Worm (Caenorhabditis elegans) whole organism, L1 larva: ENCODE data around the gene unc-1.

Experiments used
- C16A3.4 ChIP-seq: fragments of 150-350 bp; optimal IDR thresholded peaks from 2 replicates; lab custom pipeline; 2014; ENCODE audit warnings: missing biosample characterization, missing genetic modification characterization
- aha-1 ChIP-seq: fragments of 150-350 bp; optimal IDR thresholded peaks from 2 replicates; lab custom pipeline; 2014; ENCODE audit warnings: missing biosample characterization, missing genetic modification characterization
- aly-2 ChIP-seq: fragments of 150-350 bp; optimal IDR thresholded peaks from 2 replicates; lab custom pipeline; 2014; ENCODE audit warnings: missing biosample characterization, missing genetic modification characterization
- ama-1 ChIP-seq: fragments of 150-350 bp; optimal IDR thresholded peaks from 2 replicates; lab custom pipeline; 2014
- blmp-1 ChIP-seq: fragments of 150-350 bp; optimal IDR thresholded peaks from 2 replicates; lab custom pipeline; 2014; ENCODE audit warnings: missing biosample characterization, missing genetic modification characterization
- ces-1 ChIP-seq: fragments of 150-350 bp; optimal IDR thresholded peaks from 2 replicates; lab custom pipeline; 2014; ENCODE audit warnings: missing biosample characterization, missing genetic modification reagents, missing genetic modification characterization
- dsc-1 ChIP-seq: sonication (generic microtip); optimal IDR thresholded peaks from 2 replicates; lab custom pipeline; 2016; ENCODE audit warnings: mild to moderate bottlenecking, missing genetic modification characterization, missing compliant biosample characterization
- efl-1 ChIP-seq, 4 experiments: fragments of 150-350 bp; optimal IDR thresholded peaks in 3 of 4; peaks in 1 of 4; 1 replicate in 1 of 4; 2 replicates in 3 of 4; lab custom pipeline; 2014; ENCODE audit warnings: missing biosample characterization in 2 of 4, missing genetic modification characterization in 2 of 4, missing genetic modification reagents in 2 of 4
- egl-13 ChIP-seq: sonication (generic microtip); optimal IDR thresholded peaks from 2 replicates; lab custom pipeline; 2016; ENCODE audit warnings: missing genotype, missing genetic modification reagents, missing genetic modification characterization, missing compliant biosample characterization
- egl-27 ChIP-seq, 2 experiments: fragments of 150-350 bp in 1 of 2; sonication (generic microtip); optimal IDR thresholded peaks; 3 replicates each; lab custom pipeline; 2017 to 2018; ENCODE audit warnings: missing biosample characterization in 2 of 2, missing genetic modification characterization in 2 of 2, missing genetic modification reagents in 2 of 2
- elt-3 ChIP-seq, 6 experiments: fragments of 150-350 bp in 1 of 6; sonication (generic microtip); optimal IDR thresholded peaks; 2 replicates each; lab custom pipeline; 2017 to 2018; ENCODE audit warnings: missing biosample characterization in 6 of 6, missing genetic modification characterization in 6 of 6, inconsistent platforms in 1 of 6
- ets-5 ChIP-seq: fragments of 200-800 bp; sonication (Bioruptor generic); IDR thresholded peaks from 2 replicates; pipeline ENCODE4 v1.3.6; 2022; ENCODE audit warnings: missing genetic modification characterization, missing compliant biosample characterization
- fkh-10 ChIP-seq: sonication (generic microtip); optimal IDR thresholded peaks from 2 replicates; lab custom pipeline; 2017; ENCODE audit warnings: missing biosample characterization, missing genetic modification reagents, missing genetic modification characterization
- fkh-4 ChIP-seq: sonication (generic microtip); optimal IDR thresholded peaks from 2 replicates; lab custom pipeline; 2016; ENCODE audit warnings: missing compliant biosample characterization, missing genetic modification characterization, borderline replicate concordance
- fos-1 ChIP-seq: fragments of 150-350 bp; optimal IDR thresholded peaks from 2 replicates; lab custom pipeline; 2014; ENCODE audit warnings: missing biosample characterization, missing genetic modification characterization
- grh-1 ChIP-seq: fragments of 200-800 bp; sonication (Bioruptor generic); IDR thresholded peaks from 2 replicates; pipeline ENCODE4 v1.3.6; 2022; ENCODE audit warnings: missing genetic modification reagents, missing genetic modification characterization, missing compliant biosample characterization
- hlh-17 ChIP-seq: fragments of 200-800 bp; sonication (Bioruptor generic); optimal IDR thresholded peaks from 2 replicates; lab custom pipeline; 2018; ENCODE audit warnings: missing genetic modification characterization, mild to moderate bottlenecking, missing compliant biosample characterization, moderate library complexity, borderline replicate concordance
- isw-1 ChIP-seq: fragments of 200-800 bp; sonication (Bioruptor generic); IDR thresholded peaks from 2 replicates; pipeline ENCODE4 v1.3.6; 2022; ENCODE audit warnings: missing genetic modification characterization, missing compliant biosample characterization
- lin-14 ChIP-seq: fragments of 200-800 bp; sonication (Bioruptor generic); optimal IDR thresholded peaks from 2 replicates; lab custom pipeline; 2018; ENCODE audit warnings: mild to moderate bottlenecking, missing genetic modification characterization, moderate library complexity, missing compliant biosample characterization
- lin-39 ChIP-seq: fragments of 150-350 bp; optimal IDR thresholded peaks from 2 replicates; lab custom pipeline; 2014; ENCODE audit warnings: missing biosample characterization, missing genetic modification reagents, missing genetic modification characterization
- lir-3 ChIP-seq: sonication (generic microtip); optimal IDR thresholded peaks from 2 replicates; lab custom pipeline; 2016; ENCODE audit warnings: mild to moderate bottlenecking, missing genetic modification characterization, moderate library complexity, missing compliant biosample characterization; ENCODE audit not compliant: poor library complexity
- lsy-2 ChIP-seq, 2 experiments: fragments of 150-350 bp; optimal IDR thresholded peaks; 2 replicates each; lab custom pipeline; 2014; ENCODE audit warnings: missing biosample characterization in 2 of 2, missing genetic modification characterization in 2 of 2
- mab-9 ChIP-seq: fragments of 200-800 bp; sonication (Bioruptor generic); IDR thresholded peaks from 2 replicates; pipeline ENCODE4 v1.3.6; 2022; ENCODE audit warnings: missing genetic modification reagents, missing genetic modification characterization, missing compliant biosample characterization
- mdl-1 ChIP-seq, 2 experiments: fragments of 150-350 bp; optimal IDR thresholded peaks; 2 replicates each; lab custom pipeline; 2014 to 2017; ENCODE audit warnings: missing biosample characterization in 2 of 2, missing genetic modification characterization in 2 of 2, inconsistent platforms in 1 of 2
- mef-2 ChIP-seq: fragments of 150-350 bp; optimal IDR thresholded peaks from 2 replicates; lab custom pipeline; 2014; ENCODE audit warnings: missing biosample characterization, missing genetic modification characterization
- nhr-11 ChIP-seq: fragments of 150-350 bp; optimal IDR thresholded peaks from 2 replicates; lab custom pipeline; 2014; ENCODE audit warnings: missing biosample characterization, missing genetic modification characterization
- nhr-19 ChIP-seq: fragments of 200-800 bp; sonication (Bioruptor generic); conservative IDR thresholded peaks from 2 replicates; pipeline ENCODE4 v1.3.6; 2022; ENCODE audit warnings: missing genetic modification characterization, missing compliant biosample characterization
- nhr-20 ChIP-seq: sonication (generic microtip); optimal IDR thresholded peaks from 2 replicates; lab custom pipeline; 2016; ENCODE audit warnings: mild to moderate bottlenecking, missing genetic modification characterization, missing compliant biosample characterization
- nhr-237 ChIP-seq: fragments of 150-350 bp; optimal IDR thresholded peaks from 2 replicates; lab custom pipeline; 2014; ENCODE audit warnings: missing biosample characterization, missing genetic modification characterization
- nhr-28 ChIP-seq: fragments of 150-350 bp; optimal IDR thresholded peaks from 2 replicates; lab custom pipeline; 2014; ENCODE audit warnings: missing biosample characterization, missing genetic modification characterization
- nhr-71 ChIP-seq: sonication (generic microtip); optimal IDR thresholded peaks from 2 replicates; lab custom pipeline; 2016; ENCODE audit warnings: mild to moderate bottlenecking, missing genetic modification characterization, moderate library complexity, missing compliant biosample characterization
- pag-3 ChIP-seq: sonication (generic microtip); optimal IDR thresholded peaks from 2 replicates; lab custom pipeline; 2017; ENCODE audit warnings: missing genetic modification characterization, mild to moderate bottlenecking, missing compliant biosample characterization, antibody characterized with exemption, borderline replicate concordance; ENCODE audit not compliant: insufficient read depth
- pqm-1 ChIP-seq: sonication (generic microtip); optimal IDR thresholded peaks from 3 replicates; lab custom pipeline; 2017; ENCODE audit warnings: missing biosample characterization, missing genetic modification characterization
- rnt-1 ChIP-seq: sonication (generic microtip); optimal IDR thresholded peaks from 2 replicates; lab custom pipeline; 2016; ENCODE audit warnings: mild to moderate bottlenecking, missing genetic modification characterization, moderate library complexity, missing compliant biosample characterization
- snu-23 ChIP-seq: sonication (generic microtip); optimal IDR thresholded peaks from 2 replicates; lab custom pipeline; 2016; ENCODE audit warnings: missing genetic modification characterization, missing compliant biosample characterization
- sox-4 ChIP-seq: sonication (generic microtip); optimal IDR thresholded peaks from 2 replicates; lab custom pipeline; 2016; ENCODE audit warnings: missing genetic modification characterization, missing compliant biosample characterization
- sptf-1 ChIP-seq: fragments of 150-350 bp; optimal IDR thresholded peaks from 2 replicates; lab custom pipeline; 2014; ENCODE audit warnings: missing biosample characterization, missing genetic modification characterization
- tbx-2 ChIP-seq: sonication (generic microtip); optimal IDR thresholded peaks from 2 replicates; lab custom pipeline; 2016; ENCODE audit warnings: missing genetic modification characterization, missing compliant biosample characterization
- tlp-1 ChIP-seq: fragments of 150-350 bp; optimal IDR thresholded peaks from 2 replicates; lab custom pipeline; 2014; ENCODE audit warnings: missing biosample characterization, missing genetic modification characterization
- unc-86 ChIP-seq: sonication (generic microtip); optimal IDR thresholded peaks from 2 replicates; lab custom pipeline; 2016; ENCODE audit warnings: missing genetic modification characterization, missing compliant biosample characterization
- ztf-4 ChIP-seq: fragments of 150-350 bp; optimal IDR thresholded peaks from 2 replicates; lab custom pipeline; 2014; ENCODE audit warnings: missing biosample characterization, missing genetic modification characterization

Gene unc-1

DNA sequence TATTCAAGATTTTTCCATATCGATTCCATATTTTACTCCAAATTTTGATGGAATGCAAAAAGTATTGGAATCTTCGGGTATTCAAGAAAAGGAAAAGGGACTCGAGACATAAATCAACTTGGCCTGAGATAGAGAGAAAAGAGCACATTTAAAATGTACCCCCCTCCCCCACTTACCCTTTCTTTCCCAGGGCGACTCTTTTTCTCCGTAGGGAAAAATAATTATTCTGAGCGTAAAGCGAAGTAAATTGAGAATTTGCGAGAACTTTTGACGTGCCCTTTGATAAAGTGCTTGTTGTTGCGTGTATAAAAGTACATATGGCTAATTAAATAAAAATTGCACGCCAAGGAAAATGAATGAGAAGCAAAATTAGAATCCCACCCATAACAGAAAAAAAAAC is 1.5 kb downstream of the unc-1 start (continued):
- peak; percentile 7 for TF ChIP-seq nhr-71 (tag; lab: Kevin White, UChicago)

DNA sequence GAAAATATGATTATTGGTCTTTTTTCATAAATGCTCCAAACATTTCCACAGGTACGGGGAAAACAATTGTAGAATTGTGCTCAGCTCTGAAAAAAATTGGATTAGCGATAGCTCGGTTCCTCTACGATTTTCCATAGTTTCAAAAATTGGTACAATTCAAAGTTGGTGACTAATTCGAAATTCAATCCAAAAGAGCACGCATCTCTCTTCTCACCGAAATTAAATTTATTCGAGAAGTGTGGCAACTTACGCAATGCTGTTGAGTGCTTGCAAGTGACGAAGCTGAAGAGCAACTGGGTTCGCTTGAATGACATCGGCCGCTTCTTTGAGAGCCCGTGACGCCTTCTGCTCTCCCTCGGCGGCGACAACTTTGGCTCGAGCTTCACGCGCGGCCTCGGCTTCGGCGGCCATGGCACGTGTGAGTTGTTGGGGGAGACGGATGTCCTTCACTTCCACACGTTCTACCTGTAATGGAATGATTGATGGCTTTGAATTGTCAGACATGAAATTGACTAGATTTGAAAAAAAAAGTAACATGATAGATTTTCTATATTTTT is 4.4 kb downstream of the unc-1 start:
- TF ChIP-seq ama-1 (no peak), ztf-4 (tag; lab: Kevin White, UChicago) (no peak), hlh-17 (GFP tag; lab: Kevin White, UChicago) (no peak), aly-2 (tag; lab: Kevin White, UChicago) (no peak), egl-27 (tag; optimal IDR thresholded peaks at IDR 0.05; lab: Kevin White, UChicago) (no peak), fkh-10 (GFP tag; lab: Kevin White, UChicago) (peak; percentile 90), egl-13 (tag; lab: Kevin White, UChicago) (peak; percentile 2), C16A3.4 (tag; lab: Kevin White, UChicago) (no peak), nhr-19 (no peak), lin-14 (GFP tag; lab: Kevin White, UChicago) (peak; percentile 51)

DNA sequence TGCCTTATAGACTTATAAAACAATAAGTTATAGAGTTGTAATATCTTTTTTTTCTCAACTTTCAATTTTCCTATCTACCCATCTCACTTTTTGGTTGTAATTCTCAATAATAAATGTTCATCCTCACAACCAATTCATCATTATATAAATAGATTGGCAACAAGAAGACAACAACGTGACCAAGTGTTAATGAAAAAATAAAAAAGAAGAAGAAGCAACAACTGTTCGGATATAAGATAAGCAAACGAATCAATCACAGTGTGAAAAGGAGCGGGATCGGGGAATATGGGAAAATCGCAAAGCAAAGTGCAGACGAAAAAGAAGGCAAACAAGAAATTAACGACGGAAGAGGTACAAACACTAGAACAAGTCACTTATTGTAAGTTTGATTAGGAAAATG is 8.3 kb downstream of the unc-1 start, which contains the start of gene ncs-3:
ncs-3 (plus strand) TSS at position 153 of the 400 bp plus-strand sequence.
- peak; percentile 40 for TF ChIP-seq mef-2 (tag; lab: Kevin White, UChicago)
- no peak for TF ChIP-seq ces-1 (GFP tag; lab: Kevin White, UChicago)
- no peak for TF ChIP-seq nhr-11 (tag; lab: Kevin White, UChicago)
- TF ChIP-seq fos-1 (tag; lab: Kevin White, UChicago): no peak
- peak; percentile 73 for TF ChIP-seq lin-14 (GFP tag; lab: Kevin White, UChicago)
- TF ChIP-seq aha-1 (tag; lab: Kevin White, UChicago): no peak
- no peak for TF ChIP-seq sptf-1 (tag; lab: Kevin White, UChicago)
- no peak for TF ChIP-seq pag-3 (tag; lab: Kevin White, UChicago)
- TF ChIP-seq nhr-237 (tag; lab: Kevin White, UChicago): no peak
- no peak for TF ChIP-seq lir-3 (tag; lab: Kevin White, UChicago)
- no peak for TF ChIP-seq tlp-1 (tag; lab: Kevin White, UChicago)
- TF ChIP-seq sox-4 (tag; lab: Kevin White, UChicago): no peak
- TF ChIP-seq mab-9 (GFP tag; lab: Robert Waterston, UW): no peak
- TF ChIP-seq fkh-10 (GFP tag; lab: Kevin White, UChicago): no peak
- no peak for TF ChIP-seq grh-1
- TF ChIP-seq rnt-1 (tag; lab: Kevin White, UChicago): peak; percentile 53
- no peak for TF ChIP-seq mdl-1 (tag; optimal IDR thresholded peaks at IDR 0.05; lab: Kevin White, UChicago)
- no peak for TF ChIP-seq tbx-2 (tag; lab: Kevin White, UChicago)
- TF ChIP-seq efl-1 (optimal IDR thresholded peaks at IDR 0.05; lab: Kevin White, UChicago): no peak
- TF ChIP-seq efl-1 (GFP tag; optimal IDR thresholded peaks at IDR 0.05 in 1 of 2; lab: Kevin White, UChicago): no peak
- no peak for TF ChIP-seq blmp-1 (tag; lab: Kevin White, UChicago)
- no peak for TF ChIP-seq ets-5 (GFP tag; lab: Robert Waterston, UW)
- no peak for TF ChIP-seq hlh-17 (GFP tag; lab: Kevin White, UChicago)
- peak; percentile 33; the same call in 1 of the 2 replicates for TF ChIP-seq nhr-19
- no peak for TF ChIP-seq isw-1 (GFP tag; lab: Robert Waterston, UW)
- peak in 1 of 2 experiments; percentile 17 for TF ChIP-seq lsy-2 (tag; optimal IDR thresholded peaks at IDR 0.05; lab: Kevin White, UChicago)
- no peak for TF ChIP-seq ama-1
- TF ChIP-seq nhr-20 (tag; lab: Kevin White, UChicago): peak; percentile 17
- TF ChIP-seq snu-23 (GFP tag; lab: Kevin White, UChicago): peak; percentile 24
- no peak for TF ChIP-seq nhr-28 (tag; lab: Kevin White, UChicago)
- TF ChIP-seq fkh-4 (tag; lab: Kevin White, UChicago): no peak
- no peak for TF ChIP-seq unc-86 (tag; lab: Kevin White, UChicago)
- TF ChIP-seq elt-3 (tag; optimal IDR thresholded peaks at IDR 0.05; lab: Kevin White, UChicago): no peak
- TF ChIP-seq pqm-1: no peak
- TF ChIP-seq dsc-1 (tag; lab: Kevin White, UChicago): no peak
- peak; percentile 94 for TF ChIP-seq lin-39 (tag; lab: Kevin White, UChicago)
- TF ChIP-seq nhr-71 (tag; lab: Kevin White, UChicago): peak; percentile 70
- TF ChIP-seq, all 84 proteins: peak for 9
